Worm (Caenorhabditis elegans) whole organism, young adult: Measurements from ENCODE around the gene ZC302.3.
A peak's percentile ranks its signal among the peaks of the same experiment; 100 is the strongest.

ENCODE experiments used
- B0261.1 ChIP-seq: sonication (generic microtip); optimal IDR thresholded peaks from 2 replicates; lab custom pipeline; 2016; ENCODE audit warnings: mild to moderate bottlenecking, missing genetic modification characterization, moderate library complexity, missing compliant biosample characterization
- B0336.3 ChIP-seq: fragments of 200-800 bp; sonication (Bioruptor generic); IDR thresholded peaks from 2 replicates; pipeline ENCODE4 v1.3.6; 2022; ENCODE audit warnings: missing genetic modification characterization, missing compliant biosample characterization
- C06A6.2 ChIP-seq: fragments of 200-800 bp; sonication (Bioruptor generic); conservative IDR thresholded peaks from 2 replicates; pipeline ENCODE4 v1.3.6; 2022; ENCODE audit warnings: missing genetic modification characterization, missing compliant biosample characterization
- F37B4.10 ChIP-seq: fragments of 200-800 bp; sonication (Bioruptor generic); IDR thresholded peaks from 2 replicates; pipeline ENCODE4 v1.3.6; 2022; ENCODE audit warnings: missing genetic modification characterization, missing compliant biosample characterization
- F55B11.4 ChIP-seq: sonication (generic microtip); optimal IDR thresholded peaks from 2 replicates; lab custom pipeline; 2016; ENCODE audit warnings: missing compliant biosample characterization, missing genetic modification characterization, borderline replicate concordance; ENCODE audit not compliant: insufficient read depth
- Y95B8A.8 ChIP-seq: fragments of 200-800 bp; sonication (Bioruptor generic); IDR thresholded peaks from 2 replicates; pipeline ENCODE4 v1.3.6; 2022; ENCODE audit warnings: missing genetic modification reagents, missing genetic modification characterization, missing compliant biosample characterization
- akir-1 ChIP-seq: fragments of 200-800 bp; sonication (Bioruptor generic); optimal IDR thresholded peaks from 2 replicates; lab custom pipeline; 2018; ENCODE audit warnings: mild to moderate bottlenecking, missing genetic modification characterization, moderate library complexity, missing compliant biosample characterization
- atf-7 ChIP-seq: sonication (generic microtip); optimal IDR thresholded peaks from 2 replicates; lab custom pipeline; 2017; ENCODE audit warnings: mild to moderate bottlenecking, missing genetic modification characterization, missing compliant biosample characterization
- attf-3 ChIP-seq: fragments of 200-800 bp; sonication (Bioruptor generic); conservative IDR thresholded peaks from 2 replicates; pipeline ENCODE4 v1.3.6; 2022; ENCODE audit warnings: missing genetic modification reagents, missing genetic modification characterization, missing compliant biosample characterization
- attf-5 ChIP-seq: fragments of 200-800 bp; sonication (Bioruptor generic); optimal IDR thresholded peaks from 2 replicates; lab custom pipeline; 2018; ENCODE audit warnings: mild to moderate bottlenecking, missing genetic modification characterization, missing compliant biosample characterization
- attf-6 ChIP-seq: fragments of 200-800 bp; sonication (Bioruptor generic); IDR thresholded peaks from 2 replicates; pipeline ENCODE4 v1.3.6; 2022; ENCODE audit warnings: missing genetic modification reagents, missing genetic modification characterization, missing compliant biosample characterization
- cebp-1 ChIP-seq, 2 experiments: fragments of 200-800 bp in 1 of 2; sonication (Bioruptor generic) in 1 of 2; sonication (generic microtip) in 1 of 2; IDR thresholded peaks in 1 of 2; optimal IDR thresholded peaks in 1 of 2; 2 replicates each; pipeline versions ENCODE4 v1.3.6 to Lab custom; 2017 to 2022; ENCODE audit warnings: missing compliant biosample characterization in 2 of 2, missing genetic modification characterization in 2 of 2, mild to moderate bottlenecking in 1 of 2, missing genetic modification reagents in 1 of 2, moderate library complexity in 1 of 2
- ceh-40 ChIP-seq: fragments of 200-800 bp; sonication (Bioruptor generic); IDR thresholded peaks from 2 replicates; pipeline ENCODE4 v1.3.6; 2022; ENCODE audit warnings: missing genetic modification characterization, missing compliant biosample characterization
- ceh-91 ChIP-seq: fragments of 200-800 bp; sonication (Bioruptor generic); IDR thresholded peaks from 2 replicates; pipeline ENCODE4 v1.3.6; 2022; ENCODE audit warnings: missing genetic modification reagents, missing genetic modification characterization, missing compliant biosample characterization
- dpff-1 ChIP-seq: sonication (generic microtip); optimal IDR thresholded peaks from 2 replicates; lab custom pipeline; 2017; ENCODE audit warnings: mild to moderate bottlenecking, missing genetic modification characterization, missing compliant biosample characterization
- egl-44 ChIP-seq: fragments of 200-800 bp; sonication (Bioruptor generic); IDR thresholded peaks from 2 replicates; pipeline ENCODE4 v1.3.6; 2022; ENCODE audit warnings: missing genetic modification reagents, missing genetic modification characterization, missing compliant biosample characterization
- ekl-4 ChIP-seq: fragments of 200-800 bp; sonication (Bioruptor generic); IDR thresholded peaks from 2 replicates; pipeline ENCODE4 v1.3.6; 2022; ENCODE audit warnings: missing genetic modification reagents, missing genetic modification characterization, missing compliant biosample characterization
- him-1 ChIP-seq: sonication (generic microtip); optimal IDR thresholded peaks from 2 replicates; lab custom pipeline; 2016; ENCODE audit warnings: missing genotype, missing genetic modification reagents, missing genetic modification characterization, missing compliant biosample characterization
- hlh-12 ChIP-seq: sonication (generic microtip); optimal IDR thresholded peaks from 2 replicates; lab custom pipeline; 2016; ENCODE audit warnings: missing genetic modification characterization, missing compliant biosample characterization
- lin-26 ChIP-seq: fragments of 200-800 bp; sonication (Bioruptor generic); IDR thresholded peaks from 2 replicates; pipeline ENCODE4 v1.3.6; 2022; ENCODE audit warnings: missing genetic modification reagents, missing genetic modification characterization, missing compliant biosample characterization
- lsl-1 ChIP-seq: fragments of 200-800 bp; sonication (Bioruptor generic); optimal IDR thresholded peaks from 2 replicates; lab custom pipeline; 2018; ENCODE audit warnings: mild to moderate bottlenecking, missing genetic modification characterization, moderate library complexity, missing compliant biosample characterization
- lsy-27 ChIP-seq: sonication (generic microtip); optimal IDR thresholded peaks from 2 replicates; lab custom pipeline; 2017; ENCODE audit warnings: missing genetic modification characterization, mild to moderate bottlenecking, missing compliant biosample characterization, antibody characterized with exemption, missing genotype, borderline replicate concordance; ENCODE audit not compliant: insufficient read depth
- madf-10 ChIP-seq: sonication (generic microtip); optimal IDR thresholded peaks from 2 replicates; lab custom pipeline; 2016; ENCODE audit warnings: mild to moderate bottlenecking, missing genetic modification characterization, missing compliant biosample characterization
- madf-6 ChIP-seq: fragments of 200-800 bp; sonication (Bioruptor generic); IDR thresholded peaks from 2 replicates; pipeline ENCODE4 v1.3.6; 2022; ENCODE audit warnings: missing genetic modification reagents, missing genetic modification characterization, missing compliant biosample characterization
- mcd-1 ChIP-seq: fragments of 200-800 bp; sonication (Bioruptor generic); IDR thresholded peaks from 2 replicates; pipeline ENCODE4 v1.3.6; 2022; ENCODE audit warnings: missing genetic modification reagents, missing genetic modification characterization, missing compliant biosample characterization
- mel-28 ChIP-seq: sonication (generic microtip); optimal IDR thresholded peaks from 2 replicates; lab custom pipeline; 2016; ENCODE audit warnings: borderline replicate concordance, mild to moderate bottlenecking, missing genetic modification characterization, missing compliant biosample characterization
- nfya-2 ChIP-seq: fragments of 200-800 bp; sonication (Bioruptor generic); IDR thresholded peaks from 2 replicates; pipeline ENCODE4 v1.3.6; 2022; ENCODE audit warnings: missing genetic modification reagents, missing genetic modification characterization, missing compliant biosample characterization
- nhr-120 ChIP-seq: fragments of 200-800 bp; sonication (Bioruptor generic); IDR thresholded peaks from 2 replicates; pipeline ENCODE4 v1.3.6; 2022; ENCODE audit warnings: missing genetic modification characterization, missing compliant biosample characterization
- nhr-179 ChIP-seq: sonication (generic microtip); optimal IDR thresholded peaks from 2 replicates; lab custom pipeline; 2016; ENCODE audit warnings: mild to moderate bottlenecking, missing genetic modification characterization, missing compliant biosample characterization
- nhr-27 ChIP-seq: fragments of 200-800 bp; sonication (Bioruptor generic); optimal IDR thresholded peaks from 2 replicates; lab custom pipeline; 2018; ENCODE audit warnings: mild to moderate bottlenecking, missing genetic modification characterization, moderate library complexity, missing compliant biosample characterization
- rpc-1 ChIP-seq, 2 experiments: fragments of 150-350 bp in 1 of 2; sonication (generic microtip) in 1 of 2; optimal IDR thresholded peaks; 2 replicates each; lab custom pipeline; 2014 to 2018; ENCODE audit warnings: missing biosample characterization in 1 of 2, missing genetic modification characterization in 1 of 2, missing genetic modification reagents in 1 of 2, missing genotype in 1 of 2
- sea-2 ChIP-seq: fragments of 200-800 bp; sonication (Bioruptor generic); IDR thresholded peaks from 2 replicates; pipeline ENCODE4 v1.3.6; 2022; ENCODE audit warnings: missing genetic modification characterization, missing compliant biosample characterization
- snpc-3.4 ChIP-seq: sonication (generic microtip); optimal IDR thresholded peaks from 2 replicates; lab custom pipeline; 2017; ENCODE audit warnings: missing genetic modification characterization, mild to moderate bottlenecking, missing compliant biosample characterization, antibody characterized with exemption, moderate library complexity, missing genotype, missing genetic modification reagents
- somi-1 ChIP-seq: fragments of 200-800 bp; sonication (Bioruptor generic); optimal IDR thresholded peaks from 2 replicates; lab custom pipeline; 2018; ENCODE audit warnings: mild to moderate bottlenecking, missing genetic modification characterization, missing compliant biosample characterization
- unc-130 ChIP-seq: sonication (generic microtip); optimal IDR thresholded peaks from 2 replicates; lab custom pipeline; 2016; ENCODE audit warnings: missing genetic modification reagents, missing genetic modification characterization, missing compliant biosample characterization
- zim-3 ChIP-seq: sonication (generic microtip); optimal IDR thresholded peaks from 2 replicates; lab custom pipeline; 2017; ENCODE audit warnings: mild to moderate bottlenecking, missing genetic modification characterization, moderate library complexity, missing compliant biosample characterization
- ztf-28 ChIP-seq: fragments of 200-800 bp; sonication (Bioruptor generic); IDR thresholded peaks from 2 replicates; pipeline ENCODE4 v1.3.6; 2022; ENCODE audit warnings: missing genetic modification reagents, missing genetic modification characterization, missing compliant biosample characterization
- ztf-3 ChIP-seq: fragments of 200-800 bp; sonication (Bioruptor generic); optimal IDR thresholded peaks from 2 replicates; lab custom pipeline; 2018; ENCODE audit warnings: mild to moderate bottlenecking, missing genetic modification characterization, missing compliant biosample characterization

The ZC302.3 gene

ce11 chrV:10723181-10723580 is 18.1 kb downstream of the ZC302.3 start:
- TF ChIP-seq mcd-1 (GFP tag; lab: Robert Waterston, UW) = no peak
- no peak for TF ChIP-seq nhr-120 (GFP tag; lab: Robert Waterston, UW)
- TF ChIP-seq akir-1 = no peak
- TF ChIP-seq nfya-2 = no peak
- no peak for TF ChIP-seq B0261.1 (tag; lab: Kevin White, UChicago)
- TF ChIP-seq snpc-3.4 (tag; lab: Kevin White, UChicago) = no peak
- no peak for TF ChIP-seq nhr-27 (tag; lab: Kevin White, UChicago)
- no peak for TF ChIP-seq attf-6 (GFP tag; lab: Robert Waterston, UW)
- TF ChIP-seq ceh-40 (GFP tag; lab: Robert Waterston, UW) = no peak
- TF ChIP-seq F37B4.10 (GFP tag; lab: Robert Waterston, UW) = no peak
- no peak for TF ChIP-seq mel-28 (tag; lab: Kevin White, UChicago)
- no peak for TF ChIP-seq lin-26 (GFP tag; lab: Robert Waterston, UW)
- no peak for TF ChIP-seq hlh-12 (tag; lab: Kevin White, UChicago)
- no peak for TF ChIP-seq nhr-179
- TF ChIP-seq lsl-1 (GFP tag; lab: Kevin White, UChicago) = no peak
- TF ChIP-seq rpc-1 (optimal IDR thresholded peaks at IDR 0.05; lab: Kevin White, UChicago) = no peak
- no peak for TF ChIP-seq rpc-1 (tag; optimal IDR thresholded peaks at IDR 0.05; lab: Kevin White, UChicago)
- no peak for TF ChIP-seq atf-7 (tag; lab: Kevin White, UChicago)
- TF ChIP-seq madf-10 (tag; lab: Kevin White, UChicago) = no peak

ce11 chrV:10722595-10722994 is 18.7 kb downstream of the ZC302.3 start:
- TF ChIP-seq hlh-12 (tag; lab: Kevin White, UChicago) = no peak
- TF ChIP-seq lin-26 (GFP tag; lab: Robert Waterston, UW) = no peak
- TF ChIP-seq ekl-4 = no peak
- no peak for TF ChIP-seq ceh-91 (GFP tag; lab: Robert Waterston, UW)
- no peak for TF ChIP-seq ztf-28 (GFP tag; lab: Robert Waterston, UW)
- TF ChIP-seq cebp-1 (GFP tag; IDR thresholded peaks at IDR 0.05; lab: Robert Waterston, UW) = no peak
- peak; percentile 15 for TF ChIP-seq cebp-1 (tag; optimal IDR thresholded peaks at IDR 0.05; lab: Kevin White, UChicago)
- no peak for TF ChIP-seq attf-3
- TF ChIP-seq somi-1 (GFP tag; lab: Kevin White, UChicago) = no peak
- TF ChIP-seq dpff-1 (tag; lab: Kevin White, UChicago) = no peak
- no peak for TF ChIP-seq Y95B8A.8
- TF ChIP-seq B0336.3 = no peak
- TF ChIP-seq sea-2 = no peak
- no peak for TF ChIP-seq unc-130 (GFP tag; lab: Kevin White, UChicago)
- TF ChIP-seq lsy-27 (tag; lab: Kevin White, UChicago) = no peak
- TF ChIP-seq C06A6.2 (GFP tag; lab: Robert Waterston, UW) = no peak
- 0 out of 2 replicates have a peak, but pooled peaks have one; percentile 55 for TF ChIP-seq egl-44 (GFP tag; lab: Robert Waterston, UW)
- 0 out of 2 replicates have a peak, but pooled peaks have one; percentile 6 for TF ChIP-seq madf-6 (GFP tag; lab: Robert Waterston, UW)
- TF ChIP-seq him-1 (tag; lab: Kevin White, UChicago) = no peak
- TF ChIP-seq F55B11.4 = no peak
- TF ChIP-seq ztf-3 (GFP tag; lab: Kevin White, UChicago) = no peak
- TF ChIP-seq zim-3 (tag; lab: Kevin White, UChicago) = no peak
- TF ChIP-seq attf-5 (GFP tag; lab: Kevin White, UChicago) = peak; percentile 17
